Worm (Caenorhabditis elegans) whole organism, L2 larva: ENCODE results near the gene Y57G11A.5.

Experiments used
- C34F6.9 ChIP-seq: fragments of 150-350 bp; optimal IDR thresholded peaks from 2 replicates; lab custom pipeline; 2014; ENCODE audit warnings: missing biosample characterization, missing genetic modification characterization
- F13H6.1 ChIP-seq: sonication (generic microtip); optimal IDR thresholded peaks from 2 replicates; lab custom pipeline; 2016; ENCODE audit warnings: missing genetic modification characterization, missing compliant biosample characterization
- Y55F3AM.14 ChIP-seq: fragments of 200-800 bp; sonication (Bioruptor generic); optimal IDR thresholded peaks from 2 replicates; lab custom pipeline; 2018; ENCODE audit warnings: mild to moderate bottlenecking, missing genetic modification characterization, missing compliant biosample characterization
- ZK546.5 ChIP-seq: sonication (generic microtip); optimal IDR thresholded peaks from 2 replicates; lab custom pipeline; 2017; ENCODE audit warnings: missing biosample characterization, missing genetic modification characterization
- aly-2 ChIP-seq: fragments of 150-350 bp; optimal IDR thresholded peaks from 2 replicates; lab custom pipeline; 2014; ENCODE audit warnings: missing biosample characterization, missing genetic modification characterization
- blmp-1 ChIP-seq: sonication (generic microtip); optimal IDR thresholded peaks from 2 replicates; lab custom pipeline; 2017; ENCODE audit warnings: missing genetic modification characterization, mild to moderate bottlenecking, missing compliant biosample characterization, antibody characterized with exemption, moderate library complexity; ENCODE audit not compliant: insufficient read depth
- ceh-16 ChIP-seq: fragments of 150-350 bp; optimal IDR thresholded peaks from 2 replicates; lab custom pipeline; 2014; ENCODE audit warnings: missing biosample characterization, missing genetic modification characterization
- ceh-82 ChIP-seq: fragments of 150-350 bp; optimal IDR thresholded peaks from 2 replicates; lab custom pipeline; 2014; ENCODE audit warnings: missing biosample characterization, missing genetic modification characterization
- elt-1 ChIP-seq: fragments of 150-350 bp; optimal IDR thresholded peaks from 2 replicates; lab custom pipeline; 2014; ENCODE audit warnings: missing biosample characterization, missing genetic modification characterization
- elt-3 ChIP-seq: sonication (generic microtip); optimal IDR thresholded peaks from 2 replicates; lab custom pipeline; 2017; ENCODE audit warnings: missing biosample characterization, missing genetic modification characterization
- fos-1 ChIP-seq: fragments of 150-350 bp; optimal IDR thresholded peaks from 2 replicates; lab custom pipeline; 2014; ENCODE audit warnings: missing biosample characterization, missing genetic modification characterization
- gmeb-1 ChIP-seq: fragments of 150-350 bp; optimal IDR thresholded peaks from 2 replicates; lab custom pipeline; 2014; ENCODE audit warnings: missing biosample characterization, missing genetic modification characterization
- lin-11 ChIP-seq: fragments of 150-350 bp; sonication (generic microtip); optimal IDR thresholded peaks from 2 replicates; lab custom pipeline; 2014; ENCODE audit warnings: missing biosample characterization, missing genetic modification characterization, inconsistent platforms, mixed read lengths
- lin-13 ChIP-seq: fragments of 150-350 bp; optimal IDR thresholded peaks from 2 replicates; lab custom pipeline; 2014; ENCODE audit warnings: missing biosample characterization, missing genetic modification reagents, missing genetic modification characterization
- lin-39 ChIP-seq: fragments of 150-350 bp; optimal IDR thresholded peaks from 2 replicates; lab custom pipeline; 2014; ENCODE audit warnings: missing biosample characterization, missing genetic modification reagents, missing genetic modification characterization
- mab-5 ChIP-seq: fragments of 150-350 bp; optimal IDR thresholded peaks from 2 replicates; lab custom pipeline; 2014; ENCODE audit warnings: missing biosample characterization, missing genetic modification characterization
- mbf-1 ChIP-seq: sonication (generic microtip); optimal IDR thresholded peaks from 2 replicates; lab custom pipeline; 2017; ENCODE audit warnings: missing biosample characterization, missing genetic modification characterization
- mdl-1 ChIP-seq, 2 experiments: fragments of 150-350 bp in 1 of 2; sonication (generic microtip) in 1 of 2; optimal IDR thresholded peaks; 2 replicates each; lab custom pipeline; 2017; ENCODE audit warnings: missing biosample characterization in 2 of 2, missing genetic modification characterization in 2 of 2
- nhr-10 ChIP-seq: sonication (generic microtip); optimal IDR thresholded peaks from 2 replicates; lab custom pipeline; 2017; ENCODE audit warnings: missing biosample characterization, missing genetic modification characterization
- nhr-12 ChIP-seq: fragments of 150-350 bp; optimal IDR thresholded peaks from 2 replicates; lab custom pipeline; 2014; ENCODE audit warnings: missing biosample characterization, missing genetic modification characterization
- nhr-129 ChIP-seq: fragments of 150-350 bp; optimal IDR thresholded peaks from 2 replicates; lab custom pipeline; 2014; ENCODE audit warnings: missing biosample characterization, missing genetic modification characterization
- nhr-21 ChIP-seq: fragments of 150-350 bp; optimal IDR thresholded peaks from 2 replicates; lab custom pipeline; 2014; ENCODE audit warnings: missing biosample characterization, missing genetic modification characterization
- nhr-23 ChIP-seq: fragments of 150-350 bp; optimal IDR thresholded peaks from 2 replicates; lab custom pipeline; 2014; ENCODE audit warnings: missing biosample characterization, missing genetic modification reagents, missing genetic modification characterization
- nhr-237 ChIP-seq: fragments of 150-350 bp; optimal IDR thresholded peaks from 2 replicates; lab custom pipeline; 2014; ENCODE audit warnings: missing biosample characterization, missing genetic modification characterization
- nhr-6 ChIP-seq: fragments of 150-350 bp; optimal IDR thresholded peaks from 2 replicates; lab custom pipeline; 2014; ENCODE audit warnings: missing biosample characterization, missing genetic modification characterization
- nhr-77 ChIP-seq: fragments of 150-350 bp; optimal IDR thresholded peaks from 2 replicates; lab custom pipeline; 2014; ENCODE audit warnings: missing biosample characterization, missing genetic modification characterization
- peb-1 ChIP-seq: fragments of 150-350 bp; optimal IDR thresholded peaks from 2 replicates; lab custom pipeline; 2014; ENCODE audit warnings: missing biosample characterization, missing genetic modification characterization
- skn-1 ChIP-seq: sonication (generic microtip); optimal IDR thresholded peaks from 2 replicates; lab custom pipeline; 2017; ENCODE audit warnings: missing biosample characterization, missing genetic modification characterization
- sma-9 ChIP-seq, 2 experiments: fragments of 150-350 bp in 1 of 2; sonication (generic microtip) in 1 of 2; optimal IDR thresholded peaks; 2 replicates each; lab custom pipeline; 2014 to 2016; ENCODE audit warnings: missing genetic modification characterization in 2 of 2, mild to moderate bottlenecking in 1 of 2, missing biosample characterization in 1 of 2, missing compliant biosample characterization in 1 of 2, missing genetic modification reagents in 1 of 2, moderate library complexity in 1 of 2
- snpc-4 ChIP-seq: fragments of 150-350 bp; optimal IDR thresholded peaks from 2 replicates; lab custom pipeline; 2014; ENCODE audit warnings: missing biosample characterization, missing genetic modification characterization
- unc-55 ChIP-seq: fragments of 150-350 bp; sonication (generic microtip); optimal IDR thresholded peaks from 3 replicates; lab custom pipeline; 2014; ENCODE audit warnings: missing biosample characterization, missing genetic modification reagents, missing genetic modification characterization
- unc-62 ChIP-seq: fragments of 150-350 bp; optimal IDR thresholded peaks from 2 replicates; lab custom pipeline; 2014; ENCODE audit warnings: missing biosample characterization, missing genetic modification reagents, missing genetic modification characterization
- zag-1 ChIP-seq: fragments of 150-350 bp; optimal IDR thresholded peaks from 2 replicates; lab custom pipeline; 2014; ENCODE audit warnings: missing biosample characterization, missing genetic modification characterization
- ztf-11 ChIP-seq: sonication (generic microtip); optimal IDR thresholded peaks from 2 replicates; lab custom pipeline; 2017; ENCODE audit warnings: missing biosample characterization, missing genetic modification characterization
- ztf-4 ChIP-seq: fragments of 150-350 bp; optimal IDR thresholded peaks from 2 replicates; lab custom pipeline; 2014; ENCODE audit warnings: missing biosample characterization, missing genetic modification characterization

Y57G11A.5 gene

ce11 chrIV:14547292-14547691 lies 35.0 kb upstream of the Y57G11A.5 start:
- no peak for TF ChIP-seq ztf-4 (tag; lab: Kevin White, UChicago)
- no peak for TF ChIP-seq sma-9 (GFP tag; optimal IDR thresholded peaks at IDR 0.05; lab: Kevin White, UChicago)
- no peak for TF ChIP-seq sma-9 (tag; optimal IDR thresholded peaks at IDR 0.05; lab: Kevin White, UChicago)
- no peak for TF ChIP-seq nhr-237
- no peak for TF ChIP-seq nhr-10 (tag; lab: Kevin White, UChicago)
- no peak for TF ChIP-seq Y55F3AM.14 (GFP tag; lab: Kevin White, UChicago)
- no peak for TF ChIP-seq peb-1 (tag; lab: Kevin White, UChicago)
- TF ChIP-seq nhr-12 (tag; lab: Kevin White, UChicago), result no peak
- TF ChIP-seq nhr-6 (tag; lab: Kevin White, UChicago), result no peak
- no peak for TF ChIP-seq nhr-77 (tag; lab: Kevin White, UChicago)
- no peak for TF ChIP-seq nhr-21 (tag; lab: Kevin White, UChicago)
- TF ChIP-seq unc-55, result no peak
- TF ChIP-seq fos-1, result no peak
- no peak for TF ChIP-seq mdl-1 (tag; optimal IDR thresholded peaks at IDR 0.05; lab: Kevin White, UChicago)

ce11 chrIV:14542517-14542916 lies 30.2 kb upstream of the Y57G11A.5 start, which contains the start of gene pals-29:
Gene pals-29, minus strand, starts transcription at chrIV:14542617.
- TF ChIP-seq aly-2 (no peak), nhr-23 (no peak), skn-1 (no peak), blmp-1 (no peak), mab-5 (tag; lab: Kevin White, UChicago) (no peak), F13H6.1 (tag; lab: Kevin White, UChicago) (no peak), zag-1 (no peak), peb-1 (tag; lab: Kevin White, UChicago) (no peak), snpc-4 (tag; lab: Kevin White, UChicago) (no peak), ceh-82 (no peak), gmeb-1 (tag; lab: Kevin White, UChicago) (no peak), elt-3 (tag; lab: Kevin White, UChicago) (no peak), nhr-129 (tag; lab: Kevin White, UChicago) (no peak), C34F6.9 (no peak), nhr-12 (tag; lab: Kevin White, UChicago) (no peak), nhr-77 (tag; lab: Kevin White, UChicago) (no peak)
- TF ChIP-seq, all 48 proteins: peak for 0

DNA sequence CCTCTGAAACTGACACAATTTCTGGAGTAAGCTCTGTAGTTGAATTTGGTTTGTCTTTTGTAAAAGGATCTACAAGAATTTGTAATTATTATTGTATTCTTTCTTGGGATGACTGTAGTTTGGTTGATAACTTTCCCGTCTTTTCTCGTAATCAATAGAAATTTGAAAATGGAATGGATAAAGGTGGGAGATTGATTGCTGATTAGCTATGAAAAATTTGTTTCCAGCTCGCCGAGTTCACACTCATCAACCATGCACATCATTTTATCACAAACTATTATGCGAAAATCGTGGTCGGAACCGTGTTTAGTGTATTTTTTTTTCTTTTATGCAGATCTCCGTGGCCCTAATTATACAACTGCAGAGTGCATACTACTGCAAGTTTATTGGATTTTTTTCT lies 24.6 kb upstream of the Y57G11A.5 start, which contains the start of gene T27E7.5:
Gene T27E7.5, plus strand, starts transcription at position 253 of the 400 bp plus-strand sequence.
- no peak for TF ChIP-seq aly-2
- no peak for TF ChIP-seq mbf-1
- TF ChIP-seq lin-13 (GFP tag; lab: Kevin White, UChicago), result no peak
- no peak for TF ChIP-seq ZK546.5 (tag; lab: Kevin White, UChicago)
- no peak for TF ChIP-seq lin-11 (tag; lab: Kevin White, UChicago)
- TF ChIP-seq unc-62 (GFP tag; lab: Kevin White, UChicago), result no peak
- no peak for TF ChIP-seq ceh-16 (tag; lab: Kevin White, UChicago)
- TF ChIP-seq nhr-10 (tag; lab: Kevin White, UChicago), result no peak
- no peak for TF ChIP-seq lin-39
- TF ChIP-seq ztf-11 (tag; lab: Kevin White, UChicago), result no peak

DNA sequence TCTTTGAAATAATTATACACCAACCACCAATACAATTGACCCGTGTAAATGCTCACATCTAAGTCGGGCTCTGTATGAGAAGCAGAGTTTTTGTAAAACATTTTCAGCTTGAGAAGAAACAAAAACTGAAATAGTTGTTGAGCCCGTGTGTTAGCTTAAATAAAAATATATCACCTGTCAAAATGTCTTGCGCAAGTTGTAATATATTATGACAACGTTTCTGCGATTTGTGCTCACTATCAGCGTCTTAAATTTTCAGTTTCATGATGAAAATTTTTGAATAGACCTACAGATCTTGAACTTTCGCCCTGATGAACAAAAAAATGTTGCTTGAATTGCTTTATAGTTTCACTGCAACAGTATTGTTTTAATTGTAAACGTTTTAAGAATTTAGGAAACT lies 22.7 kb upstream of the Y57G11A.5 start, which contains the start of gene T27E7.4:
Gene T27E7.4, minus strand, starts transcription at position 101 of the 400 bp plus-strand sequence.
- TF ChIP-seq elt-1 (tag; lab: Kevin White, UChicago) (no peak), ceh-16 (tag; lab: Kevin White, UChicago) (no peak), mab-5 (tag; lab: Kevin White, UChicago) (no peak), snpc-4 (tag; lab: Kevin White, UChicago) (no peak)

DNA sequence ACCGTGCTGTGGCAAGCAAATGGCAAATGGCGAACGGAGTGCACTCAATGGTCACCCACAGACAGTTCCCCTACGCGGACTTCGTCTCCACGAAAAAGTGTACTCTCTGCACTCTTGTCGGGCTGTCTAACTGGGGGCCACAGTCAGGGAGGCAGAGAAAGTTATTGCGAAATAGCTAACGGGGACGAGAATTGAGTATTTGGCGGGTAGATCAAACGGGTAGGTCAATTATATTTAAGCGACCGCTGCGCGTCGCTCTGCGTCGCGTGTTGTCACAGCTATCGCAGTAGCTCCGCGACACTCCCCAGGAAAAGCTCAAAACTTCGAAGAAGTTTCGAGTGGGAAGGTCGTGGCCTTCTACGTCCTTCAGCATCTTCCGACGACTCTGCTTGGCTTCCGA lies 20.1 kb upstream of the Y57G11A.5 start:
- TF ChIP-seq nhr-129 (tag; lab: Kevin White, UChicago), result peak; percentile 13
- TF ChIP-seq elt-1 (tag; lab: Kevin White, UChicago), result no peak
